Fruit fly (Drosophila melanogaster): Measurements from ENCODE around the gene mew.

Gene mew

dm6 chrX:13287854-13288376, 29.6 kb upstream of the mew start, which contains the start of gene Remo (continued):
- no peak for TF ChIP-seq Xrp1 (GFP tag; IDR thresholded peaks at IDR 0.05)
- peak; percentile 31; the same call in 1 of the 2 replicates for TF ChIP-seq CG2129 (GFP tag; IDR thresholded peaks at IDR 0.05; ENCODE audit: partially characterized antibody)
- no peak for TF ChIP-seq sens-2 (GFP tag; IDR thresholded peaks at IDR 0.05)
- TF ChIP-seq CG6689 (GFP tag; IDR thresholded peaks at IDR 0.05): no peak
- no peak for TF ChIP-seq fd96Cb (tag; optimal IDR thresholded peaks at IDR 0.05)
- TF ChIP-seq nmo (GFP tag; optimal IDR thresholded peaks at IDR 0.05): peak; percentile 59
- no peak for TF ChIP-seq H15 (GFP tag; IDR thresholded peaks at IDR 0.05)
- no peak for TF ChIP-seq vvl (GFP tag; IDR thresholded peaks at IDR 0.05)
- no peak for TF ChIP-seq CG13296 (GFP tag; optimal IDR thresholded peaks at IDR 0.05)
- TF ChIP-seq sd (tag; optimal IDR thresholded peaks at IDR 0.05): peak; percentile 15
- TF ChIP-seq CG2202 (tag; optimal IDR thresholded peaks at IDR 0.05): no peak
- no peak for TF ChIP-seq Ssrp (tag; optimal IDR thresholded peaks at IDR 0.05)
- TF ChIP-seq CG3726 (GFP tag; IDR thresholded peaks at IDR 0.05): no peak
- TF ChIP-seq CG4617 (GFP tag; optimal IDR thresholded peaks at IDR 0.05; ENCODE audit: borderline replicate concordance): peak; percentile 66
- TF ChIP-seq vnd (GFP tag; IDR thresholded peaks at IDR 0.05; ENCODE audit: partially characterized antibody): peak; percentile 61; the same call in 2 of the 3 replicates
- TF ChIP-seq CG17385 (GFP tag; optimal IDR thresholded peaks at IDR 0.05): no peak
- TF ChIP-seq Lim3 (GFP tag; IDR thresholded peaks at IDR 0.05): no peak
- TF ChIP-seq trem (tag; optimal IDR thresholded peaks at IDR 0.05): peak; percentile 34
- no peak for TF ChIP-seq Sin3A (optimal IDR thresholded peaks at IDR 0.05)
- TF ChIP-seq Dip3 (GFP tag; optimal IDR thresholded peaks at IDR 0.05): no peak
- TF ChIP-seq ATbp (GFP tag; optimal IDR thresholded peaks at IDR 0.05): no peak
- no peak for TF ChIP-seq z (GFP tag; IDR thresholded peaks at IDR 0.05)
- TF ChIP-seq CG10654 (GFP tag; optimal IDR thresholded peaks at IDR 0.05): no peak
- no peak for TF ChIP-seq CG4854 (GFP tag; optimal IDR thresholded peaks at IDR 0.05)
- TF ChIP-seq PHDP (tag; optimal IDR thresholded peaks at IDR 0.05): no peak
- no peak for TF ChIP-seq CG1529 (GFP tag; optimal IDR thresholded peaks at IDR 0.05)
- TF ChIP-seq abd-A (tag; optimal IDR thresholded peaks at IDR 0.05): no peak
- TF ChIP-seq CG3407 (GFP tag; optimal IDR thresholded peaks at IDR 0.05): no peak
- peak; percentile 89 for TF ChIP-seq Elba2 (GFP tag; optimal IDR thresholded peaks at IDR 0.05)
- no peak for TF ChIP-seq al (GFP tag; IDR thresholded peaks at IDR 0.05)
- TF ChIP-seq p53 (GFP tag; optimal IDR thresholded peaks at IDR 0.05): no peak
- no peak for TF ChIP-seq CG13775 (GFP tag; optimal IDR thresholded peaks at IDR 0.05)
- no peak for TF ChIP-seq fd102C (GFP tag; optimal IDR thresholded peaks at IDR 0.05)
- TF ChIP-seq Hr51 (GFP tag; optimal IDR thresholded peaks at IDR 0.05): no peak
- TF ChIP-seq Atf-2 (GFP tag; optimal IDR thresholded peaks at IDR 0.05): no peak
- no peak for TF ChIP-seq CG4820 (GFP tag; optimal IDR thresholded peaks at IDR 0.05)
- no peak for TF ChIP-seq tna (GFP tag; IDR thresholded peaks at IDR 0.05; ENCODE audit: partially characterized antibody)
- no peak for TF ChIP-seq scrt (GFP tag; optimal IDR thresholded peaks at IDR 0.05)
- TF ChIP-seq mirr (GFP tag; optimal IDR thresholded peaks at IDR 0.05): no peak
- 0 out of 3 replicates have a peak, but pooled peaks have one; percentile 52 for TF ChIP-seq CG14860 (GFP tag; IDR thresholded peaks at IDR 0.05; ENCODE audit: partially characterized antibody)
- no peak for TF ChIP-seq aop (GFP tag; IDR thresholded peaks at IDR 0.05)
- no peak for TF ChIP-seq Usf (GFP tag; optimal IDR thresholded peaks at IDR 0.05)
- no peak for TF ChIP-seq croc (GFP tag; conservative IDR thresholded peaks at IDR 0.05)
- TF ChIP-seq CG2712 (tag; optimal IDR thresholded peaks at IDR 0.05): peak; percentile 21
- peak; percentile 81 for TF ChIP-seq CG13287 (GFP tag; IDR thresholded peaks at IDR 0.05; ENCODE audit: partially characterized antibody)
- TF ChIP-seq gce (GFP tag; IDR thresholded peaks at IDR 0.05): no peak
- no peak for TF ChIP-seq Nf-YA (GFP tag; IDR thresholded peaks at IDR 0.05)
- TF ChIP-seq odd (GFP tag; optimal IDR thresholded peaks at IDR 0.05): no peak
- TF ChIP-seq pb (GFP tag; optimal IDR thresholded peaks at IDR 0.05): no peak
- TF ChIP-seq crc (GFP tag; optimal IDR thresholded peaks at IDR 0.05): no peak
- no peak for TF ChIP-seq Awh (GFP tag; IDR thresholded peaks at IDR 0.05)
